Worm (Caenorhabditis elegans) whole organism, young adult: ENCODE data around the gene Y4C6B.7.
A peak's percentile ranks its signal among the peaks of the same experiment; 100 is the strongest.

Experiments used
- B0019.2 ChIP-seq: fragments of 200-800 bp; sonication (Bioruptor generic); conservative IDR thresholded peaks from 2 replicates; pipeline ENCODE4 v1.3.6; 2022; ENCODE audit warnings: missing genetic modification reagents, missing genetic modification characterization, missing compliant biosample characterization
- B0336.3 ChIP-seq: fragments of 200-800 bp; sonication (Bioruptor generic); IDR thresholded peaks from 2 replicates; pipeline ENCODE4 v1.3.6; 2022; ENCODE audit warnings: missing genetic modification characterization, missing compliant biosample characterization
- C06A6.2 ChIP-seq: fragments of 200-800 bp; sonication (Bioruptor generic); conservative IDR thresholded peaks from 2 replicates; pipeline ENCODE4 v1.3.6; 2022; ENCODE audit warnings: missing genetic modification characterization, missing compliant biosample characterization
- D2030.7 ChIP-seq: fragments of 200-800 bp; sonication (Bioruptor generic); IDR thresholded peaks from 2 replicates; pipeline ENCODE4 v1.3.6; 2022; ENCODE audit warnings: missing genetic modification reagents, missing genetic modification characterization, missing compliant biosample characterization
- F10E7.11 ChIP-seq: sonication (generic microtip); optimal IDR thresholded peaks from 2 replicates; lab custom pipeline; 2017; ENCODE audit warnings: mild to moderate bottlenecking, missing genetic modification characterization, moderate library complexity, missing compliant biosample characterization
- F22D6.2 ChIP-seq: sonication (generic microtip); optimal IDR thresholded peaks from 2 replicates; lab custom pipeline; 2016; ENCODE audit warnings: mild to moderate bottlenecking, missing genetic modification characterization, missing compliant biosample characterization
- F23B12.7 ChIP-seq: sonication (generic microtip); optimal IDR thresholded peaks from 2 replicates; lab custom pipeline; 2017; ENCODE audit warnings: missing genetic modification characterization, mild to moderate bottlenecking, missing compliant biosample characterization, antibody characterized with exemption, moderate library complexity; ENCODE audit not compliant: insufficient read depth
- F33H1.4 ChIP-seq: fragments of 200-800 bp; sonication (Bioruptor generic); IDR thresholded peaks from 2 replicates; pipeline ENCODE4 v1.3.6; 2022; ENCODE audit warnings: missing genetic modification reagents, missing genetic modification characterization, missing compliant biosample characterization
- F39B2.1 ChIP-seq: fragments of 200-800 bp; sonication (Bioruptor generic); IDR thresholded peaks from 2 replicates; pipeline ENCODE4 v1.3.6; 2022; ENCODE audit warnings: missing genetic modification reagents, missing genetic modification characterization, missing compliant biosample characterization
- F49E8.2 ChIP-seq: sonication (generic microtip); optimal IDR thresholded peaks from 3 replicates; lab custom pipeline; 2017; ENCODE audit warnings: missing genetic modification characterization, mild to moderate bottlenecking, missing compliant biosample characterization, antibody characterized with exemption, moderate library complexity; ENCODE audit not compliant: insufficient read depth
- F57A8.1 ChIP-seq: fragments of 200-800 bp; sonication (Bioruptor generic); optimal IDR thresholded peaks from 2 replicates; lab custom pipeline; 2018; ENCODE audit warnings: mild to moderate bottlenecking, missing genetic modification characterization, moderate library complexity, missing compliant biosample characterization
- K12H6.12 ChIP-seq: fragments of 200-800 bp; sonication (Bioruptor generic); optimal IDR thresholded peaks from 2 replicates; lab custom pipeline; 2018; ENCODE audit warnings: mild to moderate bottlenecking, missing genetic modification characterization, missing compliant biosample characterization
- Y56A3A.18 ChIP-seq: fragments of 200-800 bp; sonication (Bioruptor generic); IDR thresholded peaks from 2 replicates; pipeline ENCODE4 v1.3.6; 2022; ENCODE audit warnings: missing genetic modification reagents, missing genetic modification characterization, missing compliant biosample characterization
- Y67H2A.10 ChIP-seq: fragments of 200-800 bp; sonication (Bioruptor generic); conservative IDR thresholded peaks from 2 replicates; pipeline ENCODE4 v1.3.6; 2022; ENCODE audit warnings: missing genetic modification reagents, missing genetic modification characterization, missing compliant biosample characterization
- Y79H2A.3 ChIP-seq: fragments of 200-800 bp; sonication (Bioruptor generic); conservative IDR thresholded peaks from 2 replicates; pipeline ENCODE4 v1.3.6; 2022; ENCODE audit warnings: missing genetic modification reagents, missing genetic modification characterization, missing compliant biosample characterization
- aptf-2 ChIP-seq: fragments of 200-800 bp; sonication (Bioruptor generic); conservative IDR thresholded peaks from 2 replicates; pipeline ENCODE4 v1.3.6; 2022; ENCODE audit warnings: missing genetic modification reagents, missing genetic modification characterization, missing compliant biosample characterization
- ccch-3 ChIP-seq: fragments of 200-800 bp; sonication (Bioruptor generic); optimal IDR thresholded peaks from 2 replicates; lab custom pipeline; 2018; ENCODE audit warnings: mild to moderate bottlenecking, missing genetic modification characterization, missing compliant biosample characterization
- cebp-1 ChIP-seq, 2 experiments: fragments of 200-800 bp in 1 of 2; sonication (Bioruptor generic) in 1 of 2; sonication (generic microtip) in 1 of 2; IDR thresholded peaks in 1 of 2; optimal IDR thresholded peaks in 1 of 2; 2 replicates each; pipeline versions ENCODE4 v1.3.6 to Lab custom; 2017 to 2022; ENCODE audit warnings: missing compliant biosample characterization in 2 of 2, missing genetic modification characterization in 2 of 2, mild to moderate bottlenecking in 1 of 2, missing genetic modification reagents in 1 of 2, moderate library complexity in 1 of 2
- ceh-58 ChIP-seq: fragments of 200-800 bp; sonication (Bioruptor generic); IDR thresholded peaks from 2 replicates; pipeline ENCODE4 v1.3.6; 2022; ENCODE audit warnings: missing genetic modification characterization, missing compliant biosample characterization
- ceh-79 ChIP-seq: sonication (generic microtip); optimal IDR thresholded peaks from 2 replicates; lab custom pipeline; 2017; ENCODE audit warnings: mild to moderate bottlenecking, missing genetic modification characterization, missing compliant biosample characterization
- ceh-91 ChIP-seq: fragments of 200-800 bp; sonication (Bioruptor generic); IDR thresholded peaks from 2 replicates; pipeline ENCODE4 v1.3.6; 2022; ENCODE audit warnings: missing genetic modification reagents, missing genetic modification characterization, missing compliant biosample characterization
- chd-7 ChIP-seq: sonication (generic microtip); optimal IDR thresholded peaks from 2 replicates; lab custom pipeline; 2016; ENCODE audit warnings: mild to moderate bottlenecking, missing genetic modification characterization, moderate library complexity, missing compliant biosample characterization
- die-1 ChIP-seq: sonication (generic microtip); optimal IDR thresholded peaks from 2 replicates; lab custom pipeline; 2016; ENCODE audit warnings: missing genotype, mild to moderate bottlenecking, missing genetic modification characterization, missing compliant biosample characterization
- egl-44 ChIP-seq: fragments of 200-800 bp; sonication (Bioruptor generic); IDR thresholded peaks from 2 replicates; pipeline ENCODE4 v1.3.6; 2022; ENCODE audit warnings: missing genetic modification reagents, missing genetic modification characterization, missing compliant biosample characterization
- ets-4 ChIP-seq: fragments of 200-800 bp; sonication (Bioruptor generic); optimal IDR thresholded peaks from 2 replicates; lab custom pipeline; 2018; ENCODE audit warnings: mild to moderate bottlenecking, missing genetic modification characterization, missing compliant biosample characterization
- fkh-3 ChIP-seq: sonication (generic microtip); optimal IDR thresholded peaks from 2 replicates; lab custom pipeline; 2016; ENCODE audit warnings: mild to moderate bottlenecking, missing genetic modification characterization, missing compliant biosample characterization
- hmg-20 ChIP-seq: fragments of 200-800 bp; sonication (Bioruptor generic); IDR thresholded peaks from 2 replicates; pipeline ENCODE4 v1.3.6; 2022; ENCODE audit warnings: missing genetic modification reagents, missing genetic modification characterization, missing compliant biosample characterization
- lag-1 ChIP-seq: fragments of 200-800 bp; sonication (Bioruptor generic); IDR thresholded peaks from 2 replicates; pipeline ENCODE4 v1.3.6; 2022; ENCODE audit warnings: missing genetic modification reagents, missing genetic modification characterization, missing compliant biosample characterization
- let-526 ChIP-seq: fragments of 200-800 bp; sonication (Bioruptor generic); IDR thresholded peaks from 2 replicates; pipeline ENCODE4 v1.3.6; 2022; ENCODE audit warnings: missing genetic modification reagents, missing genetic modification characterization, missing compliant biosample characterization
- lin-26 ChIP-seq: fragments of 200-800 bp; sonication (Bioruptor generic); IDR thresholded peaks from 2 replicates; pipeline ENCODE4 v1.3.6; 2022; ENCODE audit warnings: missing genetic modification reagents, missing genetic modification characterization, missing compliant biosample characterization
- lir-1 ChIP-seq: fragments of 200-800 bp; sonication (Bioruptor generic); conservative IDR thresholded peaks from 2 replicates; pipeline ENCODE4 v1.3.6; 2022; ENCODE audit warnings: missing genetic modification reagents, missing genetic modification characterization, missing compliant biosample characterization
- lsy-27 ChIP-seq: sonication (generic microtip); optimal IDR thresholded peaks from 2 replicates; lab custom pipeline; 2017; ENCODE audit warnings: missing genetic modification characterization, mild to moderate bottlenecking, missing compliant biosample characterization, antibody characterized with exemption, missing genotype, borderline replicate concordance; ENCODE audit not compliant: insufficient read depth
- madf-10 ChIP-seq: sonication (generic microtip); optimal IDR thresholded peaks from 2 replicates; lab custom pipeline; 2016; ENCODE audit warnings: mild to moderate bottlenecking, missing genetic modification characterization, missing compliant biosample characterization
- madf-8 ChIP-seq: fragments of 200-800 bp; sonication (Bioruptor generic); conservative IDR thresholded peaks from 2 replicates; pipeline ENCODE4 v1.3.6; 2022; ENCODE audit warnings: missing genetic modification reagents, missing genetic modification characterization, missing compliant biosample characterization
- nfya-1 ChIP-seq: sonication (generic microtip); optimal IDR thresholded peaks from 2 replicates; lab custom pipeline; 2017; ENCODE audit warnings: antibody characterized with exemption, missing compliant biosample characterization, missing genetic modification characterization, borderline replicate concordance; ENCODE audit not compliant: insufficient read depth
- nhr-179 ChIP-seq: sonication (generic microtip); optimal IDR thresholded peaks from 2 replicates; lab custom pipeline; 2016; ENCODE audit warnings: mild to moderate bottlenecking, missing genetic modification characterization, missing compliant biosample characterization
- nhr-80 ChIP-seq: sonication (generic microtip); optimal IDR thresholded peaks from 2 replicates; lab custom pipeline; 2016; ENCODE audit warnings: missing genetic modification characterization, missing compliant biosample characterization
- nhr-90 ChIP-seq: sonication (generic microtip); optimal IDR thresholded peaks from 2 replicates; lab custom pipeline; 2016; ENCODE audit warnings: missing genotype, mild to moderate bottlenecking, missing genetic modification characterization, missing compliant biosample characterization
- pha-4 ChIP-seq: fragments of 150-350 bp; sonication (generic microtip); optimal IDR thresholded peaks from 2 replicates; lab custom pipeline; 2014; ENCODE audit warnings: missing biosample characterization, missing genetic modification reagents, missing genetic modification characterization
- sdz-38 ChIP-seq: sonication (generic microtip); optimal IDR thresholded peaks from 2 replicates; lab custom pipeline; 2016; ENCODE audit warnings: missing genotype, missing genetic modification characterization, missing compliant biosample characterization
- snpc-1.3 ChIP-seq: sonication (generic microtip); optimal IDR thresholded peaks from 2 replicates; lab custom pipeline; 2017; ENCODE audit warnings: missing genetic modification characterization, mild to moderate bottlenecking, missing compliant biosample characterization, antibody characterized with exemption, moderate library complexity, missing genotype, missing genetic modification reagents; ENCODE audit not compliant: insufficient read depth
- snpc-4 ChIP-seq, 5 experiments: fragments of 150-350 bp in 1 of 5; sonication (generic microtip) in 4 of 5; optimal IDR thresholded peaks; 2 replicates each; lab custom pipeline; 2014 to 2018; ENCODE audit warnings: missing genetic modification characterization in 5 of 5, missing biosample characterization in 3 of 5, antibody characterized with exemption in 2 of 5, mild to moderate bottlenecking in 2 of 5, missing compliant biosample characterization in 2 of 5, missing genotype in 2 of 5, moderate library complexity in 2 of 5, missing genetic modification reagents in 1 of 5
- somi-1 ChIP-seq: fragments of 200-800 bp; sonication (Bioruptor generic); optimal IDR thresholded peaks from 2 replicates; lab custom pipeline; 2018; ENCODE audit warnings: mild to moderate bottlenecking, missing genetic modification characterization, missing compliant biosample characterization
- tlf-1 ChIP-seq: fragments of 200-800 bp; sonication (Bioruptor generic); optimal IDR thresholded peaks from 2 replicates; lab custom pipeline; 2018; ENCODE audit warnings: mild to moderate bottlenecking, missing genetic modification characterization, missing compliant biosample characterization
- zfh-2 ChIP-seq: fragments of 200-800 bp; sonication (Bioruptor generic); conservative IDR thresholded peaks from 2 replicates; pipeline ENCODE4 v1.3.6; 2022; ENCODE audit warnings: missing genetic modification reagents, missing genetic modification characterization, missing compliant biosample characterization
- ztf-18 ChIP-seq: sonication (generic microtip); optimal IDR thresholded peaks from 2 replicates; lab custom pipeline; 2016; ENCODE audit warnings: missing genotype, mild to moderate bottlenecking, missing genetic modification characterization, missing compliant biosample characterization

Y4C6B.7 gene

DNA sequence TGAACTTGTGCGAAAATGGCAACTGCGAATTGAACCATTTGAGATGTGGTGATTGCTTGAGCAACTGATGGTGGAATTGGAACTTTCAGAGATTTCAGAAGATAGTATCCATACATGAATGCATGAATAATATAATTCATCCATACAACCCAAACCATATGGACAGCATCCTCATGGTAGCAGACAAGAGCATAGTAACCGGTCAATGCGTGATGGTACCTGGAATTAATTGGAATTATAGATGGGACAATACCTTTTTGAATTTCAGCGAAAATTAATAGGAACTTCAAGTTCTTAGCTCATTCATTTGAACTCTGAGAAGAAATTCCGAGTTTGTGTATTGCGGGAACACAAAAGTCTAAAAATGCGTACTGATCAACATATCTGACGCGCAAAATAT lies 21.7 kb upstream of the Y4C6B.7 start (continued):
- no peak for TF ChIP-seq F39B2.1

DNA sequence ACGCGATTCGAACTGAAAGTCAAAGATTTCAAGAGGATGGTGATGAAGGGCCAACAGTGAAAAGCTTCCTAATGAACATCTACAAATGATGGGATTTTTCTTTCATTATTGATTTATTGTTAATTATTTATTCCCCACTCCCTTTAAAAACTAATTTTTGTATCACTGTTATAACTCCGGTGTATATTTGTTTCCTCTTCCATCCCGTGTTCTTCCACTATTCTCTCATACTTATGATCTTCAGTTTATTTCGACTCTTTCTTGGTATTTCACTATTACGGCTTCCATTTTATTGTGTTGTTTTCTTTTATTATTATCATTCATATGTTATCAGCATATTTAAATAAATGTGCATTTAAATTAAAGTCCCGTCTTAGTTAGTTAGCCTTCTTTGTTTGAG lies 21.1 kb upstream of the Y4C6B.7 start:
- TF ChIP-seq ccch-3 (GFP tag; lab: Kevin White, UChicago): no peak
- TF ChIP-seq ceh-58: no peak
- TF ChIP-seq Y67H2A.10 (GFP tag; lab: Robert Waterston, UW): no peak
- TF ChIP-seq F10E7.11 (tag; lab: Kevin White, UChicago): no peak
- no peak for TF ChIP-seq tlf-1 (GFP tag; lab: Kevin White, UChicago)
- no peak for TF ChIP-seq lsy-27 (tag; lab: Kevin White, UChicago)
- no peak for TF ChIP-seq ets-4
- TF ChIP-seq egl-44 (GFP tag; lab: Robert Waterston, UW): no peak
- no peak for TF ChIP-seq B0336.3 (GFP tag; lab: Robert Waterston, UW)
- no peak for TF ChIP-seq nfya-1 (tag; lab: Kevin White, UChicago)
- no peak for TF ChIP-seq fkh-3 (tag; lab: Kevin White, UChicago)
- no peak for TF ChIP-seq lin-26
- no peak for TF ChIP-seq hmg-20
- no peak for TF ChIP-seq madf-8 (GFP tag; lab: Robert Waterston, UW)
- no peak for TF ChIP-seq F49E8.2 (tag; lab: Kevin White, UChicago)
- peak; percentile 34 for TF ChIP-seq snpc-1.3 (tag; lab: Kevin White, UChicago)
- TF ChIP-seq F57A8.1 (GFP tag; lab: Kevin White, UChicago): no peak
- peak; percentile 44 for TF ChIP-seq nhr-90 (tag; lab: Kevin White, UChicago)
- TF ChIP-seq K12H6.12 (tag; lab: Kevin White, UChicago): no peak
- no peak for TF ChIP-seq somi-1
- TF ChIP-seq zfh-2: no peak
- no peak for TF ChIP-seq pha-4 (tag; lab: Kevin White, UChicago)
- no peak for TF ChIP-seq ceh-91 (GFP tag; lab: Robert Waterston, UW)
- no peak for TF ChIP-seq F33H1.4
- no peak for TF ChIP-seq madf-10 (tag; lab: Kevin White, UChicago)
- TF ChIP-seq aptf-2 (GFP tag; lab: Robert Waterston, UW): no peak
- 0 out of 2 replicates have a peak, but pooled peaks have one; percentile 6 for TF ChIP-seq C06A6.2 (GFP tag; lab: Robert Waterston, UW)
- TF ChIP-seq sdz-38 (tag; lab: Kevin White, UChicago): no peak
- peak; percentile 66 for TF ChIP-seq nhr-80
- TF ChIP-seq chd-7 (tag; lab: Kevin White, UChicago): no peak
- TF ChIP-seq die-1 (tag; lab: Kevin White, UChicago): no peak
- TF ChIP-seq Y56A3A.18 (GFP tag; lab: Robert Waterston, UW): no peak
- no peak for TF ChIP-seq lag-1 (GFP tag; lab: Robert Waterston, UW)
- no peak for TF ChIP-seq F22D6.2
- no peak for TF ChIP-seq ztf-18 (tag; lab: Kevin White, UChicago)
- TF ChIP-seq lir-1 (GFP tag; lab: Robert Waterston, UW): no peak
- TF ChIP-seq let-526 (GFP tag; lab: Robert Waterston, UW): no peak
- no peak for TF ChIP-seq D2030.7 (GFP tag; lab: Robert Waterston, UW)
- TF ChIP-seq ceh-79 (tag; lab: Kevin White, UChicago): no peak
- no peak for TF ChIP-seq snpc-4 (GFP tag; optimal IDR thresholded peaks at IDR 0.05; lab: Kevin White, UChicago)
- no peak for TF ChIP-seq snpc-4 (tag; optimal IDR thresholded peaks at IDR 0.05; lab: Kevin White, UChicago)
- TF ChIP-seq B0019.2 (GFP tag; lab: Robert Waterston, UW): no peak
- no peak for TF ChIP-seq nhr-179 (tag; lab: Kevin White, UChicago)
- TF ChIP-seq cebp-1 (GFP tag; IDR thresholded peaks at IDR 0.05; lab: Robert Waterston, UW): no peak
- TF ChIP-seq cebp-1 (tag; optimal IDR thresholded peaks at IDR 0.05; lab: Kevin White, UChicago): no peak
- peak; percentile 47 for TF ChIP-seq F23B12.7 (tag; lab: Kevin White, UChicago)
- TF ChIP-seq Y79H2A.3 (GFP tag; lab: Robert Waterston, UW): no peak
